Worm (Caenorhabditis elegans) whole organism, young adult: ENCODE data around the gene fbxc-50.

Experiments used
- bed-2 ChIP-seq: fragments of 200-800 bp; sonication (Bioruptor generic); IDR thresholded peaks from 2 replicates; pipeline ENCODE4 v1.3.6; 2022; ENCODE audit warnings: missing genetic modification reagents, missing genetic modification characterization, missing compliant biosample characterization
- cebp-2 ChIP-seq: fragments of 200-800 bp; sonication (Bioruptor generic); IDR thresholded peaks from 2 replicates; pipeline ENCODE4 v1.3.6; 2022; ENCODE audit warnings: missing genetic modification characterization, missing compliant biosample characterization

- TF ChIP-seq bed-2 (no peak), cebp-2 (GFP tag; lab: Robert Waterston, UW) (no peak)
These were observed 22.7 kb upstream of the fbxc-50 start for ce11 chrII:3270598-3270997.
